Fruit fly (Drosophila melanogaster) whole organism, embryonic: ENCODE measurements around the gene ocn.
A peak's percentile ranks its signal among the peaks of the same experiment; 100 is the strongest.

Source experiments
- Atf3 ChIP-seq: fragments of 200-800 bp; sonication (Bioruptor generic); optimal IDR thresholded peaks from 3 replicates; lab custom pipeline; 2016; ENCODE audit warnings: missing biosample characterization, missing genetic modification characterization
- BtbVII ChIP-seq: fragments of 200-800 bp; sonication (Bioruptor generic); optimal IDR thresholded peaks from 3 replicates; lab custom pipeline; 2017; ENCODE audit warnings: missing biosample characterization, mild to moderate bottlenecking, missing genetic modification characterization
- CG11504 ChIP-seq: fragments of 200-800 bp; sonication (Bioruptor generic); optimal IDR thresholded peaks from 3 replicates; lab custom pipeline; 2019; ENCODE audit warnings: missing biosample characterization, mild to moderate bottlenecking, missing genetic modification characterization, moderate library complexity
- CG12155 ChIP-seq: fragments of 200-800 bp; sonication (Bioruptor generic); optimal IDR thresholded peaks from 3 replicates; lab custom pipeline; 2016; ENCODE audit warnings: missing biosample characterization, missing genetic modification characterization
- CG3163 ChIP-seq: fragments of 200-800 bp; sonication (Bioruptor generic); optimal IDR thresholded peaks from 3 replicates; lab custom pipeline; 2016; ENCODE audit warnings: missing biosample characterization, missing genetic modification characterization
- CG32767 ChIP-seq: fragments of 200-800 bp; sonication (Bioruptor generic); IDR thresholded peaks from 2 replicates; pipeline ENCODE4 v1.3.6; 2022; ENCODE audit warnings: missing biosample characterization, missing genetic modification characterization
- CG3407 ChIP-seq: fragments of 200-800 bp; sonication (Bioruptor generic); optimal IDR thresholded peaks from 2 replicates; lab custom pipeline; 2018; ENCODE audit warnings: missing biosample characterization, mild to moderate bottlenecking, missing genetic modification characterization
- CG4854 ChIP-seq: fragments of 200-800 bp; sonication (Bioruptor generic); optimal IDR thresholded peaks from 2 replicates; lab custom pipeline; 2016; ENCODE audit warnings: missing biosample characterization, missing genetic modification characterization, inconsistent platforms
- CG6689 ChIP-seq: fragments of 200-800 bp; sonication (Bioruptor generic); IDR thresholded peaks from 2 replicates; pipeline ENCODE4 v1.3.6; 2022; ENCODE audit warnings: missing biosample characterization, missing genetic modification characterization
- CG7271 ChIP-seq: fragments of 200-800 bp; sonication (Bioruptor generic); optimal IDR thresholded peaks from 2 replicates; lab custom pipeline; 2018; ENCODE audit warnings: missing biosample characterization, mild to moderate bottlenecking, missing genetic modification characterization, moderate library complexity
- CG7745 ChIP-seq: fragments of 200-800 bp; sonication (Bioruptor generic); optimal IDR thresholded peaks from 2 replicates; lab custom pipeline; 2018; ENCODE audit warnings: missing biosample characterization, mild to moderate bottlenecking, missing genetic modification characterization, moderate library complexity
- CG8281 ChIP-seq: fragments of 200-800 bp; sonication (Bioruptor generic); optimal IDR thresholded peaks from 2 replicates; lab custom pipeline; 2018; ENCODE audit warnings: missing biosample characterization, mild to moderate bottlenecking, missing genetic modification characterization, moderate library complexity
- CG8924 ChIP-seq: fragments of 200-800 bp; optimal IDR thresholded peaks from 3 replicates; lab custom pipeline; 2019; ENCODE audit warnings: missing biosample characterization, mild to moderate bottlenecking, missing genetic modification characterization, moderate library complexity
- CG9797 ChIP-seq: fragments of 200-800 bp; sonication (Bioruptor generic); optimal IDR thresholded peaks from 3 replicates; lab custom pipeline; 2018; ENCODE audit warnings: missing biosample characterization, mild to moderate bottlenecking, missing genetic modification characterization
- Dll ChIP-seq: fragments of 200-800 bp; sonication (Bioruptor generic); IDR thresholded peaks from 4 replicates; pipeline ENCODE4 v1.3.6; 2022; ENCODE audit warnings: missing biosample characterization, missing genetic modification characterization; ENCODE audit not compliant: partially characterized antibody
- Doc3 ChIP-seq: fragments of 200-800 bp; sonication (Bioruptor generic); IDR thresholded peaks from 3 replicates; pipeline ENCODE4 v1.3.6; 2022; ENCODE audit warnings: missing biosample characterization, missing genetic modification characterization; ENCODE audit not compliant: partially characterized antibody
- ERR ChIP-seq: fragments of 200-800 bp; sonication (Bioruptor generic); optimal IDR thresholded peaks from 2 replicates; lab custom pipeline; 2016; ENCODE audit warnings: missing biosample characterization, missing genetic modification characterization
- Gug ChIP-seq: fragments of 200-800 bp; sonication (Bioruptor generic); IDR thresholded peaks from 4 replicates; pipeline ENCODE4 v1.3.6; 2022; ENCODE audit warnings: missing biosample characterization, missing genetic modification characterization
- H15 ChIP-seq: fragments of 200-800 bp; sonication (Bioruptor generic); IDR thresholded peaks from 3 replicates; pipeline ENCODE4 v1.3.6; 2022; ENCODE audit warnings: missing biosample characterization, missing genetic modification characterization
- Jarid2 ChIP-seq: fragments of 200-800 bp; sonication (Bioruptor generic); optimal IDR thresholded peaks from 3 replicates; lab custom pipeline; 2017; ENCODE audit warnings: mild to moderate bottlenecking, missing biosample characterization, missing genetic modification reagents, missing genetic modification characterization
- NC2α ChIP-seq: fragments of 200-800 bp; sonication (Bioruptor generic); optimal IDR thresholded peaks from 2 replicates; lab custom pipeline; 2016; ENCODE audit warnings: missing biosample characterization, missing genetic modification characterization
- Usf ChIP-seq: fragments of 200-800 bp; sonication (Bioruptor generic); optimal IDR thresholded peaks from 2 replicates; lab custom pipeline; 2017; ENCODE audit warnings: missing genotype, missing biosample characterization, missing genetic modification characterization
- YL-1 ChIP-seq: fragments of 200-800 bp; sonication (Bioruptor generic); optimal IDR thresholded peaks from 3 replicates; lab custom pipeline; 2017; ENCODE audit warnings: missing biosample characterization, mild to moderate bottlenecking, missing genetic modification characterization
- br ChIP-seq: fragments of >200 bp; optimal IDR thresholded peaks from 2 replicates; lab custom pipeline; 2017
- chinmo ChIP-seq: fragments of 200-800 bp; sonication (Bioruptor generic); IDR thresholded peaks from 4 replicates; pipeline ENCODE4 v1.3.6; 2022; ENCODE audit warnings: missing biosample characterization, missing genetic modification characterization; ENCODE audit not compliant: partially characterized antibody
- da ChIP-seq: fragments of 200-800 bp; sonication (Bioruptor generic); optimal IDR thresholded peaks from 2 replicates; lab custom pipeline; 2016; ENCODE audit warnings: missing biosample characterization, missing genetic modification characterization
- dmrt99B ChIP-seq: fragments of 200-800 bp; sonication (Bioruptor generic); optimal IDR thresholded peaks from 2 replicates; lab custom pipeline; 2018; ENCODE audit warnings: missing biosample characterization, mild to moderate bottlenecking, missing genetic modification characterization, moderate library complexity
- ewg ChIP-seq: fragments of 200-800 bp; sonication (Bioruptor generic); optimal IDR thresholded peaks from 3 replicates; lab custom pipeline; 2017; ENCODE audit warnings: mild to moderate bottlenecking, missing biosample characterization, missing genetic modification reagents, missing genetic modification characterization
- fd64A ChIP-seq: fragments of 200-800 bp; sonication (Bioruptor generic); optimal IDR thresholded peaks from 3 replicates; lab custom pipeline; 2018; ENCODE audit warnings: missing biosample characterization, mild to moderate bottlenecking, missing genetic modification characterization
- ftz-f1 ChIP-seq: fragments of 200-800 bp; sonication (Bioruptor generic); optimal IDR thresholded peaks from 2 replicates; lab custom pipeline; 2016; ENCODE audit warnings: missing biosample characterization, missing genetic modification characterization
- hbn ChIP-seq: fragments of 200-800 bp; sonication (Bioruptor generic); IDR thresholded peaks from 2 replicates; pipeline ENCODE4 v1.3.6; 2022; ENCODE audit warnings: missing biosample characterization, missing genetic modification characterization; ENCODE audit not compliant: partially characterized antibody
- ind ChIP-seq: fragments of 200-800 bp; sonication (Bioruptor generic); optimal IDR thresholded peaks from 3 replicates; lab custom pipeline; 2016; ENCODE audit warnings: missing biosample characterization, missing genetic modification characterization
- kah ChIP-seq: fragments of 200-800 bp; sonication (Bioruptor generic); optimal IDR thresholded peaks from 2 replicates; lab custom pipeline; 2018; ENCODE audit warnings: missing biosample characterization, mild to moderate bottlenecking, missing genetic modification characterization
- mld ChIP-seq: fragments of 200-800 bp; sonication (Bioruptor generic); IDR thresholded peaks from 3 replicates; pipeline ENCODE4 v1.3.6; 2022; ENCODE audit warnings: missing biosample characterization, missing genetic modification characterization; ENCODE audit not compliant: partially characterized antibody
- nmo ChIP-seq: fragments of 200-800 bp; sonication (Bioruptor generic); optimal IDR thresholded peaks from 2 replicates; lab custom pipeline; 2018; ENCODE audit warnings: missing biosample characterization, mild to moderate bottlenecking, missing genetic modification characterization, moderate library complexity
- odd ChIP-seq: fragments of 200-800 bp; sonication (Bioruptor generic); optimal IDR thresholded peaks from 2 replicates; lab custom pipeline; 2017; ENCODE audit warnings: missing biosample characterization, mild to moderate bottlenecking, missing genetic modification characterization
- pfk ChIP-seq: fragments of 200-800 bp; sonication (Bioruptor generic); optimal IDR thresholded peaks from 2 replicates; lab custom pipeline; 2018; ENCODE audit warnings: missing biosample characterization, mild to moderate bottlenecking, missing genetic modification characterization, moderate library complexity
- phol ChIP-seq: fragments of 200-800 bp; sonication (Bioruptor generic); optimal IDR thresholded peaks from 3 replicates; lab custom pipeline; 2018; ENCODE audit warnings: missing biosample characterization, mild to moderate bottlenecking, missing genetic modification characterization, moderate library complexity
- prd ChIP-seq, 3 experiments: fragments of >200 bp in 2 of 3; fragments of 200-800 bp in 1 of 3; sonication (Bioruptor generic) in 1 of 3; optimal IDR thresholded peaks in 2 of 3; IDR thresholded peaks in 1 of 3; 2 replicates in 2 of 3; 3 replicates in 1 of 3; pipeline versions ENCODE4 v1.3.6 to Lab custom; 2017 to 2022; ENCODE audit warnings: missing biosample characterization in 1 of 3, missing genetic modification characterization in 1 of 3
- schlank ChIP-seq: fragments of 200-800 bp; sonication (Bioruptor generic); optimal IDR thresholded peaks from 2 replicates; lab custom pipeline; 2018; ENCODE audit warnings: missing biosample characterization, mild to moderate bottlenecking, missing genetic modification characterization
- seq ChIP-seq: fragments of 200-800 bp; sonication (Bioruptor generic); IDR thresholded peaks from 2 replicates; pipeline ENCODE4 v1.3.6; 2022; ENCODE audit warnings: missing biosample characterization, missing genetic modification characterization
- slbo ChIP-seq: fragments of 200-800 bp; sonication (Bioruptor generic); IDR thresholded peaks from 2 replicates; pipeline ENCODE4 v1.3.6; 2022; ENCODE audit warnings: missing biosample characterization, missing genetic modification characterization
- sna ChIP-seq: fragments of 200-800 bp; sonication (Bioruptor generic); IDR thresholded peaks from 2 replicates; pipeline ENCODE4 v1.3.6; 2022; ENCODE audit warnings: missing biosample characterization, missing genetic modification characterization; ENCODE audit not compliant: partially characterized antibody
- tll ChIP-seq, 2 experiments: fragments of 200-800 bp in 1 of 2; fragments of >200 bp in 1 of 2; sonication (Bioruptor generic) in 1 of 2; optimal IDR thresholded peaks; 2 replicates each; lab custom pipeline; 2017 to 2019; ENCODE audit warnings: missing biosample characterization in 2 of 2, missing genetic modification characterization in 2 of 2, mild to moderate bottlenecking in 1 of 2, moderate library complexity in 1 of 2
- unc-4 ChIP-seq: fragments of 200-800 bp; sonication (Bioruptor generic); IDR thresholded peaks from 2 replicates; pipeline ENCODE4 v1.3.6; 2022; ENCODE audit warnings: missing biosample characterization, missing genetic modification characterization; ENCODE audit not compliant: partially characterized antibody
- usp ChIP-seq: fragments of >200 bp; optimal IDR thresholded peaks from 2 replicates; lab custom pipeline; 2017; ENCODE audit warnings: missing biosample characterization, missing genetic modification characterization
- zfh1 ChIP-seq: fragments of 200-800 bp; sonication (Bioruptor generic); IDR thresholded peaks from 3 replicates; pipeline ENCODE4 v1.3.6; 2022; ENCODE audit warnings: missing biosample characterization, missing genetic modification characterization

The ocn gene

DNA sequence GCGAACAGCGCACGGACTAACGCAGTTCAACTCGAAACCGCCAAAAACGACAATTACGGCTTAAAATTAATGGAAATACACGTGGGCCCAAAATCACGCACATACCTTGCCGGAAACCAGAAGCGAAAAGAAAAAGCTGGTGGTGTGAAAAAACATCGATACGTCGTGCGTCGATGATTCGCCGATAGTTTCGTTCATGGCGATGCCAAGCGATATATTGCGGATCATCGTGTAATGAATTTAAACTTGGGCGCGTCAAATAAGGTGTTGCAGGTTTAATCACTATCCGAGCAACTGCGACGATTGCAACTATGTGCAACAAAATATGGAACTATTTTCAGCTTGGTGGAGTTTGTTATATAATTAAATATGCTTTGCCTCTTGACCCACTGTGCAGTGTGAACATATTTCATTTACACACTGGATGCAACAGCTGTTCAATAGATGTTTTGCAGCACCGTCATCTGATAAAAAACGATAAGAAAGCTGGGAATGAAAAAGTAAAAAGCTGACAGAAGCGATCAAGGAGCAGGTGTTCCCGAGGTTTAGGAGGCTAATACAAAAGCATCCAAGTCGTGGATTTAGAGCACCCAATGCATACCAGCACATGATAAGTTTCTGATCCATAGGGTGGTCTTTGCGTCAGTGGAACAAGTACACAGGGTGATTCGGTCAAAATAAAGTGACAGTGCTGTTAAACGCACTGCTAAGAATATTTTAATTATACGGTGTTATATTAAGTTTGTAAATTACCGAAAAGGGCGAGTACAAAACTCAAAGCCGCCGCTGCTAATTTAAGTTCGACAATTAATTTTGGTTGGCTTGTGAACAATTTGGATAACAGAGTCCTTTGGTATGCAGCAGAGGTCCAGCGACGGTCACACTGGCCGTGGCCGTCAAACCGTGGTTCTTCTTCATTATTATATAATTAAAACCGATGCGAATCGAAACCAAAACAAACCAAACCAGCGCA is 8.8 kb upstream of the ocn start, which contains the start of the genes RpL32 and CG7943 (continued):
- TF ChIP-seq Gug (GFP tag; lab: Robert Waterston, UW) = peak; percentile 97
- TF ChIP-seq Usf (GFP tag; lab: Kevin White, UChicago) = peak; percentile 79
- peak; percentile 100 for TF ChIP-seq Dll (GFP tag; lab: Robert Waterston, UW)
- peak; percentile 81 for TF ChIP-seq ftz-f1 (GFP tag; lab: Kevin White, UChicago)
- peak; percentile 79 for TF ChIP-seq CG9797 (GFP tag; lab: Kevin White, UChicago)
- TF ChIP-seq pfk (GFP tag; lab: Kevin White, UChicago) = peak; percentile 80
- TF ChIP-seq ewg (GFP tag; lab: Kevin White, UChicago) = peak; percentile 80
- TF ChIP-seq seq (GFP tag; lab: Robert Waterston, UW) = peak; percentile 95
- TF ChIP-seq mld (GFP tag; lab: Robert Waterston, UW) = peak; percentile 100
- TF ChIP-seq odd (GFP tag; lab: Kevin White, UChicago) = peak; percentile 91
- TF ChIP-seq ERR = peak; percentile 91
- TF ChIP-seq hbn (GFP tag; lab: Robert Waterston, UW) = peak; percentile 100
- no peak for TF ChIP-seq br (lab: Kevin White, UChicago)
- TF ChIP-seq CG3407 (GFP tag; lab: Kevin White, UChicago) = peak; percentile 81
- TF ChIP-seq da (GFP tag; lab: Kevin White, UChicago) = peak; percentile 81
- no peak for TF ChIP-seq usp (GFP tag; lab: Kevin White, UChicago)
- TF ChIP-seq fd64A (GFP tag; lab: Kevin White, UChicago) = peak; percentile 91
- TF ChIP-seq NC2α (GFP tag; lab: Kevin White, UChicago) = peak; percentile 74
- peak; percentile 96 for TF ChIP-seq phol (tag; lab: Kevin White, UChicago)
- peak; percentile 100 for TF ChIP-seq Doc3
- TF ChIP-seq nmo (GFP tag; lab: Kevin White, UChicago) = peak; percentile 96
- TF ChIP-seq Atf3 = peak; percentile 89
- TF ChIP-seq ind (GFP tag; lab: Kevin White, UChicago) = peak; percentile 97
- TF ChIP-seq CG6689 (GFP tag; lab: Robert Waterston, UW) = peak; percentile 92
- TF ChIP-seq YL-1 (GFP tag; lab: Kevin White, UChicago) = peak; percentile 96
- TF ChIP-seq CG7271 (tag; lab: Kevin White, UChicago) = peak; percentile 84
- TF ChIP-seq Jarid2 = peak; percentile 85
- peak; percentile 72 for TF ChIP-seq kah (GFP tag; lab: Kevin White, UChicago)
- no peak for TF ChIP-seq CG7745
- TF ChIP-seq CG3163 (GFP tag; lab: Kevin White, UChicago) = peak; percentile 78
- TF ChIP-seq unc-4 (GFP tag; lab: Robert Waterston, UW) = peak; percentile 99
- TF ChIP-seq slbo = peak; percentile 95
- TF ChIP-seq schlank (tag; lab: Kevin White, UChicago) = peak; percentile 93
- peak; percentile 82 for TF ChIP-seq dmrt99B (tag; lab: Kevin White, UChicago)
- TF ChIP-seq BtbVII (GFP tag; lab: Kevin White, UChicago) = peak; percentile 92
- TF ChIP-seq tll (GFP tag; optimal IDR thresholded peaks at IDR 0.05; lab: Kevin White, UChicago) = peak; percentile 40 to 85
- TF ChIP-seq sna = peak; percentile 100
- TF ChIP-seq zfh1 (GFP tag; lab: Robert Waterston, UW) = peak; percentile 96
- TF ChIP-seq prd (optimal IDR thresholded peaks at IDR 0.05; lab: Kevin White, UChicago) = no peak
- TF ChIP-seq prd (GFP tag; IDR thresholded peaks at IDR 0.05; lab: Robert Waterston, UW) = peak; percentile 97
- TF ChIP-seq H15 = peak; percentile 93
- peak; percentile 78 for TF ChIP-seq CG12155 (GFP tag; lab: Kevin White, UChicago)
- TF ChIP-seq CG32767 (GFP tag; lab: Robert Waterston, UW) = peak; percentile 85
- TF ChIP-seq CG4854 (GFP tag; lab: Kevin White, UChicago) = peak; percentile 92
- peak; percentile 100 for TF ChIP-seq chinmo (GFP tag; lab: Robert Waterston, UW)
- TF ChIP-seq CG8924 = peak; percentile 91
- peak; percentile 60 for TF ChIP-seq CG8281 (tag; lab: Kevin White, UChicago)
- peak; percentile 90 for TF ChIP-seq CG11504 (tag; lab: Kevin White, UChicago)
